Worm (Caenorhabditis elegans): ENCODE results near the gene ccz-1.

DNA sequence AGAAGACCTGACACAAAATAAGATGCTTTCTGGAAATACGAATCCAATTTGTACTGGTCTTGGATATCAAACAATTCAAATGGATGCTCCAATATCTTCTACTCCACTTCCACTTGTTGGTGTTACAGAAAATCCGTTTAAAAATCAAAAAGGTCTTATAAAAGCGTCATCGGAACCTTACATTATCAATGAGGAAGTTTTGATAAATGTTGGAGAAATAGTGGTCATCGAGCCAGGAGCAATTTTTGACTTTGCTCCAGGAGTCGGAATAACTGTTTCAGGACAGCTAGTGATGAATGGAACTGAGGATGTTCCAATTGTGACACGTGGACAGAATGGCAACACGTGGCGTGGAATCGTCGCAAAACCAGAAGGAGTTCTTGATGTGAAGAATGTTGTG is 15.4 kb downstream of the ccz-1 start:
- TF ChIP-seq hmg-4 (GFP tag; optimal IDR thresholded peaks at IDR 0.05), result no peak
- TF ChIP-seq aly-1 (tag; optimal IDR thresholded peaks at IDR 0.05), result no peak
- no peak for TF ChIP-seq tbx-37 (GFP tag; conservative IDR thresholded peaks at IDR 0.05)
- no peak for TF ChIP-seq ama-1 (optimal IDR thresholded peaks at IDR 0.05)

Data from whole organism, early embryonic.